Fruit fly (Drosophila melanogaster) whole organism, embryonic: ENCODE measurements around the gene geko.

Source experiments
- Atf6 ChIP-seq: fragments of 200-800 bp; sonication (Bioruptor generic); IDR thresholded peaks from 2 replicates; pipeline ENCODE4 v1.3.6; 2022; ENCODE audit warnings: missing biosample characterization, missing genetic modification characterization
- B-H1 ChIP-seq: fragments of 200-800 bp; sonication (Bioruptor generic); IDR thresholded peaks from 3 replicates; pipeline ENCODE4 v1.3.6; 2022; ENCODE audit warnings: missing biosample characterization, missing genetic modification characterization
- CG10979 ChIP-seq: fragments of 200-800 bp; sonication (Bioruptor generic); optimal IDR thresholded peaks from 2 replicates; lab custom pipeline; 2018; ENCODE audit warnings: missing biosample characterization, mild to moderate bottlenecking, missing genetic modification characterization, moderate library complexity
- CG11696 ChIP-seq: fragments of 200-800 bp; sonication (Bioruptor generic); IDR thresholded peaks from 2 replicates; pipeline ENCODE4 v1.3.6; 2022; ENCODE audit warnings: missing biosample characterization, missing genetic modification characterization
- CG12299 ChIP-seq: fragments of 200-800 bp; sonication (Bioruptor generic); optimal IDR thresholded peaks from 2 replicates; lab custom pipeline; 2018; ENCODE audit warnings: missing biosample characterization, mild to moderate bottlenecking, missing genetic modification characterization
- CG13287 ChIP-seq: fragments of 200-800 bp; sonication (Bioruptor generic); IDR thresholded peaks from 2 replicates; pipeline ENCODE4 v1.3.6; 2022; ENCODE audit warnings: missing biosample characterization, missing genetic modification characterization; ENCODE audit not compliant: partially characterized antibody
- CG14710 ChIP-seq: fragments of 200-800 bp; sonication (Bioruptor generic); optimal IDR thresholded peaks from 3 replicates; lab custom pipeline; 2019; ENCODE audit warnings: missing biosample characterization, mild to moderate bottlenecking, missing genetic modification characterization, moderate library complexity
- CG17361 ChIP-seq: fragments of 200-800 bp; sonication (Bioruptor generic); IDR thresholded peaks from 3 replicates; pipeline ENCODE4 v1.3.6; 2022; ENCODE audit warnings: missing biosample characterization, missing genetic modification characterization
- CG18262 ChIP-seq: fragments of 200-800 bp; optimal IDR thresholded peaks from 3 replicates; lab custom pipeline; 2019; ENCODE audit warnings: missing biosample characterization, mild to moderate bottlenecking, missing genetic modification characterization, moderate library complexity
- CG30403 ChIP-seq: fragments of 200-800 bp; sonication (Bioruptor generic); optimal IDR thresholded peaks from 3 replicates; lab custom pipeline; 2016; ENCODE audit warnings: missing biosample characterization, missing genetic modification characterization
- CG31365 ChIP-seq: fragments of 200-800 bp; sonication (Bioruptor generic); optimal IDR thresholded peaks from 2 replicates; lab custom pipeline; 2018; ENCODE audit warnings: missing biosample characterization, mild to moderate bottlenecking, missing genetic modification characterization
- CG3281 ChIP-seq: fragments of 200-800 bp; sonication (Bioruptor generic); optimal IDR thresholded peaks from 3 replicates; lab custom pipeline; 2017; ENCODE audit warnings: missing biosample characterization, mild to moderate bottlenecking, missing genetic modification characterization
- CG42726 ChIP-seq: fragments of 200-800 bp; sonication (Bioruptor generic); IDR thresholded peaks from 2 replicates; pipeline ENCODE4 v1.3.6; 2022; ENCODE audit warnings: missing biosample characterization, missing genetic modification characterization; ENCODE audit not compliant: partially characterized antibody
- CG4820 ChIP-seq: fragments of 200-800 bp; sonication (Bioruptor generic); optimal IDR thresholded peaks from 3 replicates; lab custom pipeline; 2016; ENCODE audit warnings: missing biosample characterization, missing genetic modification characterization
- CG6683 ChIP-seq: fragments of 200-800 bp; sonication (Bioruptor generic); optimal IDR thresholded peaks from 2 replicates; lab custom pipeline; 2017; ENCODE audit warnings: missing biosample characterization, mild to moderate bottlenecking, missing genetic modification characterization, missing genetic modification reagents
- CG6689 ChIP-seq: fragments of 200-800 bp; sonication (Bioruptor generic); IDR thresholded peaks from 2 replicates; pipeline ENCODE4 v1.3.6; 2022; ENCODE audit warnings: missing biosample characterization, missing genetic modification characterization
- CG7271 ChIP-seq: fragments of 200-800 bp; sonication (Bioruptor generic); optimal IDR thresholded peaks from 2 replicates; lab custom pipeline; 2018; ENCODE audit warnings: missing biosample characterization, mild to moderate bottlenecking, missing genetic modification characterization, moderate library complexity
- CG9797 ChIP-seq: fragments of 200-800 bp; sonication (Bioruptor generic); optimal IDR thresholded peaks from 3 replicates; lab custom pipeline; 2018; ENCODE audit warnings: missing biosample characterization, mild to moderate bottlenecking, missing genetic modification characterization
- D19B ChIP-seq: fragments of 200-800 bp; sonication (Bioruptor generic); optimal IDR thresholded peaks from 2 replicates; lab custom pipeline; 2017; ENCODE audit warnings: missing biosample characterization, mild to moderate bottlenecking, missing genetic modification characterization
- Dfd ChIP-seq, 2 experiments: fragments of >200 bp; optimal IDR thresholded peaks; 2 replicates each; lab custom pipeline; 2017; ENCODE audit warnings: missing biosample characterization in 2 of 2, missing genetic modification characterization in 2 of 2
- Gug ChIP-seq: fragments of 200-800 bp; sonication (Bioruptor generic); IDR thresholded peaks from 4 replicates; pipeline ENCODE4 v1.3.6; 2022; ENCODE audit warnings: missing biosample characterization, missing genetic modification characterization
- HLH54F ChIP-seq: fragments of 200-800 bp; sonication (Bioruptor generic); optimal IDR thresholded peaks from 3 replicates; lab custom pipeline; 2016; ENCODE audit warnings: missing biosample characterization, missing genetic modification characterization
- Hr78 ChIP-seq, 2 experiments: fragments of 200-800 bp in 1 of 2; fragments of >200 bp in 1 of 2; sonication (Bioruptor generic) in 1 of 2; optimal IDR thresholded peaks; 2 replicates each; lab custom pipeline; 2017 to 2019; ENCODE audit warnings: missing biosample characterization in 2 of 2, missing genetic modification characterization in 2 of 2, mild to moderate bottlenecking in 1 of 2, moderate library complexity in 1 of 2
- Kr ChIP-seq: fragments of 200-800 bp; sonication (Bioruptor generic); optimal IDR thresholded peaks from 2 replicates; lab custom pipeline; 2017; ENCODE audit warnings: missing biosample characterization, mild to moderate bottlenecking, missing genetic modification characterization
- Max ChIP-seq: fragments of 200-800 bp; sonication (Bioruptor generic); optimal IDR thresholded peaks from 2 replicates; lab custom pipeline; 2016; ENCODE audit warnings: missing biosample characterization, mild to moderate bottlenecking, missing genetic modification characterization
- NK7.1 ChIP-seq: fragments of 200-800 bp; sonication (Bioruptor generic); optimal IDR thresholded peaks from 3 replicates; lab custom pipeline; 2016; ENCODE audit warnings: missing biosample characterization, missing genetic modification characterization
- Poxn ChIP-seq: fragments of 200-800 bp; sonication (Bioruptor generic); IDR thresholded peaks from 2 replicates; pipeline ENCODE4 v1.3.6; 2022; ENCODE audit warnings: missing biosample characterization, missing genetic modification characterization
- TFAM ChIP-seq: fragments of 200-800 bp; sonication (Bioruptor generic); optimal IDR thresholded peaks from 2 replicates; lab custom pipeline; 2017; ENCODE audit warnings: missing biosample characterization, missing genetic modification characterization, inconsistent platforms
- abd-A ChIP-seq: fragments of 200-800 bp; sonication (Bioruptor generic); optimal IDR thresholded peaks from 3 replicates; lab custom pipeline; 2019; ENCODE audit warnings: missing biosample characterization, mild to moderate bottlenecking, missing genetic modification characterization, moderate library complexity
- al ChIP-seq: fragments of 200-800 bp; sonication (Bioruptor generic); IDR thresholded peaks from 2 replicates; pipeline ENCODE4 v1.3.6; 2022; ENCODE audit warnings: missing biosample characterization, missing genetic modification characterization
- chif ChIP-seq, 2 experiments: fragments of 200-800 bp; sonication (Bioruptor generic); optimal IDR thresholded peaks; 3 replicates each; lab custom pipeline; 2016; ENCODE audit warnings: missing biosample characterization in 2 of 2, missing genetic modification characterization in 2 of 2
- fu2 ChIP-seq: fragments of 200-800 bp; sonication (Bioruptor generic); optimal IDR thresholded peaks from 2 replicates; lab custom pipeline; 2016; ENCODE audit warnings: missing biosample characterization, missing genetic modification characterization
- gem ChIP-seq: fragments of 200-800 bp; sonication (Bioruptor generic); optimal IDR thresholded peaks from 2 replicates; lab custom pipeline; 2019; ENCODE audit warnings: missing biosample characterization, mild to moderate bottlenecking, missing genetic modification characterization, moderate library complexity
- grau ChIP-seq: fragments of 200-800 bp; optimal IDR thresholded peaks from 3 replicates; lab custom pipeline; 2019; ENCODE audit warnings: missing biosample characterization, mild to moderate bottlenecking, missing genetic modification characterization, moderate library complexity
- jigr1 ChIP-seq: fragments of 200-800 bp; sonication (Bioruptor generic); IDR thresholded peaks from 3 replicates; pipeline ENCODE4 v1.3.6; 2022; ENCODE audit warnings: missing biosample characterization, missing genetic modification characterization
- kah ChIP-seq: fragments of 200-800 bp; sonication (Bioruptor generic); optimal IDR thresholded peaks from 2 replicates; lab custom pipeline; 2018; ENCODE audit warnings: missing biosample characterization, mild to moderate bottlenecking, missing genetic modification characterization
- luna ChIP-seq: fragments of 200-800 bp; sonication (Bioruptor generic); optimal IDR thresholded peaks from 2 replicates; lab custom pipeline; 2016; ENCODE audit warnings: missing biosample characterization, missing genetic modification characterization
- mam ChIP-seq: fragments of 200-800 bp; sonication (Bioruptor generic); optimal IDR thresholded peaks from 3 replicates; lab custom pipeline; 2016; ENCODE audit warnings: missing biosample characterization, missing genetic modification characterization
- otp ChIP-seq: fragments of 200-800 bp; sonication (Bioruptor generic); IDR thresholded peaks from 3 replicates; pipeline ENCODE4, ENCODE4 v1.3.6; 2022; ENCODE audit warnings: missing biosample characterization, missing genetic modification characterization
- p53 ChIP-seq: fragments of 200-800 bp; sonication (Bioruptor generic); optimal IDR thresholded peaks from 2 replicates; lab custom pipeline; 2016; ENCODE audit warnings: missing biosample characterization, missing genetic modification characterization
- pfk ChIP-seq: fragments of 200-800 bp; sonication (Bioruptor generic); optimal IDR thresholded peaks from 2 replicates; lab custom pipeline; 2018; ENCODE audit warnings: missing biosample characterization, mild to moderate bottlenecking, missing genetic modification characterization, moderate library complexity
- pita ChIP-seq: fragments of 200-800 bp; sonication (Bioruptor generic); optimal IDR thresholded peaks from 2 replicates; lab custom pipeline; 2017; ENCODE audit warnings: missing biosample characterization, mild to moderate bottlenecking, missing genetic modification characterization
- rib ChIP-seq: fragments of 200-800 bp; sonication (Bioruptor generic); IDR thresholded peaks from 2 replicates; pipeline ENCODE4 v1.3.6; 2022; ENCODE audit warnings: missing biosample characterization, missing genetic modification characterization
- slou ChIP-seq: fragments of 200-800 bp; sonication (Bioruptor generic); optimal IDR thresholded peaks from 3 replicates; lab custom pipeline; 2016; ENCODE audit warnings: missing biosample characterization, missing genetic modification characterization
- ssp ChIP-seq: fragments of 200-800 bp; sonication (Bioruptor generic); IDR thresholded peaks from 2 replicates; pipeline ENCODE4 v1.3.6; 2022; ENCODE audit warnings: missing biosample characterization, missing genetic modification characterization
- tin ChIP-seq: fragments of 200-800 bp; sonication (Bioruptor generic); optimal IDR thresholded peaks from 3 replicates; lab custom pipeline; 2016; ENCODE audit warnings: missing biosample characterization, missing genetic modification characterization
- tna ChIP-seq: fragments of 200-800 bp; sonication (Bioruptor generic); IDR thresholded peaks from 2 replicates; pipeline ENCODE4 v1.3.6; 2022; ENCODE audit warnings: missing biosample characterization, missing genetic modification characterization; ENCODE audit not compliant: partially characterized antibody
- unpg ChIP-seq: fragments of 200-800 bp; sonication (Bioruptor generic); optimal IDR thresholded peaks from 3 replicates; lab custom pipeline; 2018; ENCODE audit warnings: missing biosample characterization, mild to moderate bottlenecking, missing genetic modification characterization, moderate library complexity

Gene geko

dm6 chr3L:18106021-18106944, 32.9 kb upstream of the geko start, which contains the start of the genes CG13698 and mRpS26 (continued):
- TF ChIP-seq CG6683 (GFP tag; lab: Kevin White, UChicago): peak; percentile 40
- TF ChIP-seq Poxn: no peak
- peak; percentile 70 for TF ChIP-seq tin (GFP tag; lab: Kevin White, UChicago)
- TF ChIP-seq grau (tag; lab: Kevin White, UChicago): peak; percentile 76
- no peak for TF ChIP-seq CG11696 (GFP tag; lab: Robert Waterston, UW)
- TF ChIP-seq CG30403: peak; percentile 89
- no peak for TF ChIP-seq chif (GFP tag; optimal IDR thresholded peaks at IDR 0.05; lab: Kevin White, UChicago)
- TF ChIP-seq pfk (GFP tag; lab: Kevin White, UChicago): no peak
- TF ChIP-seq jigr1 (GFP tag; lab: Robert Waterston, UW): no peak
- no peak for TF ChIP-seq fu2 (GFP tag; lab: Kevin White, UChicago)
- no peak for TF ChIP-seq kah
- no peak for TF ChIP-seq CG9797 (GFP tag; lab: Kevin White, UChicago)
- peak; percentile 50 for TF ChIP-seq al (GFP tag; lab: Robert Waterston, UW)
- TF ChIP-seq gem: peak; percentile 84
- peak; percentile 72 for TF ChIP-seq CG14710 (tag; lab: Kevin White, UChicago)
- peak; percentile 66 for TF ChIP-seq Atf6
- TF ChIP-seq Max (GFP tag; lab: Kevin White, UChicago): peak; percentile 50
- peak; percentile 67 for TF ChIP-seq unpg
- TF ChIP-seq NK7.1 (GFP tag; lab: Kevin White, UChicago): no peak
- peak; percentile 19 for TF ChIP-seq slou
- TF ChIP-seq HLH54F: peak; percentile 42
- peak; percentile 62 for TF ChIP-seq mam (GFP tag; lab: Kevin White, UChicago)
- TF ChIP-seq CG7271 (tag; lab: Kevin White, UChicago): no peak
- no peak; the same call in 1 of the 2 replicates for TF ChIP-seq tna (GFP tag; lab: Robert Waterston, UW)
- peak; percentile 51 for TF ChIP-seq ssp
- TF ChIP-seq rib: no peak
- no peak for TF ChIP-seq Dfd (GFP tag; optimal IDR thresholded peaks at IDR 0.05; lab: Kevin White, UChicago)
- peak; percentile 78 for TF ChIP-seq CG18262
- TF ChIP-seq CG3281 (GFP tag; lab: Kevin White, UChicago): peak; percentile 60
- TF ChIP-seq CG12299 (tag; lab: Kevin White, UChicago): peak; percentile 60
- TF ChIP-seq abd-A: peak; percentile 47
- TF ChIP-seq D19B (GFP tag; lab: Kevin White, UChicago): peak; percentile 58
- no peak for TF ChIP-seq pita (GFP tag; lab: Kevin White, UChicago)
- peak; percentile 69 for TF ChIP-seq CG4820
- no peak for TF ChIP-seq p53 (GFP tag; lab: Kevin White, UChicago)
- peak in 1 of 2 experiments; percentile 40 for TF ChIP-seq Hr78 (GFP tag; optimal IDR thresholded peaks at IDR 0.05; lab: Kevin White, UChicago)
- TF ChIP-seq luna (GFP tag; lab: Kevin White, UChicago): no peak
- no peak; the same call in 3 of the 4 replicates for TF ChIP-seq Gug (GFP tag; lab: Robert Waterston, UW)
- TF ChIP-seq TFAM (GFP tag; lab: Kevin White, UChicago): no peak
- peak; percentile 26; the same call in 1 of the 3 replicates for TF ChIP-seq otp
- TF ChIP-seq CG6689 (GFP tag; lab: Robert Waterston, UW): peak; percentile 58
- TF ChIP-seq B-H1: peak; percentile 41; the same call in 1 of the 3 replicates
- peak; percentile 48; the same call in 1 of the 2 replicates for TF ChIP-seq CG42726 (GFP tag; lab: Robert Waterston, UW)
- TF ChIP-seq Kr (GFP tag; lab: Kevin White, UChicago): no peak
- peak; percentile 0; the same call in 1 of the 2 replicates for TF ChIP-seq CG13287 (GFP tag; lab: Robert Waterston, UW)
- TF ChIP-seq CG10979 (tag; lab: Kevin White, UChicago): peak; percentile 52
- no peak for TF ChIP-seq CG31365
- peak; percentile 84 for TF ChIP-seq CG17361 (GFP tag; lab: Robert Waterston, UW)
